Fruit fly (Drosophila melanogaster) whole organism, pupa: ENCODE measurements around the gene Scr.

Experiments used
- CG10348 ChIP-seq: fragments of 200-800 bp; sonication (Bioruptor generic); IDR thresholded peaks from 2 replicates; pipeline ENCODE4 v1.3.6; 2022; ENCODE audit warnings: missing biosample characterization, missing genetic modification characterization
- CG12605 ChIP-seq: fragments of 200-800 bp; sonication (Bioruptor generic); IDR thresholded peaks from 2 replicates; pipeline ENCODE4 v1.3.6; 2022; ENCODE audit warnings: missing biosample characterization, missing genetic modification characterization
- CG13204 ChIP-seq: fragments of 200-800 bp; sonication (Bioruptor generic); optimal IDR thresholded peaks from 2 replicates; lab custom pipeline; 2018; ENCODE audit warnings: missing biosample characterization, mild to moderate bottlenecking, missing genetic modification characterization, moderate library complexity
- CG14655 ChIP-seq: fragments of 200-800 bp; sonication (Bioruptor generic); optimal IDR thresholded peaks from 3 replicates; lab custom pipeline; 2017; ENCODE audit warnings: mild to moderate bottlenecking, missing biosample characterization, missing genetic modification reagents, missing genetic modification characterization
- CG15710 ChIP-seq: fragments of 200-800 bp; sonication (Bioruptor generic); optimal IDR thresholded peaks from 2 replicates; lab custom pipeline; 2018; ENCODE audit warnings: missing biosample characterization, mild to moderate bottlenecking, missing genetic modification characterization, moderate library complexity
- CG17806 ChIP-seq: fragments of 200-800 bp; sonication (Bioruptor generic); optimal IDR thresholded peaks from 2 replicates; lab custom pipeline; 2018; ENCODE audit warnings: missing biosample characterization, mild to moderate bottlenecking, missing genetic modification characterization, moderate library complexity
- CG32121 ChIP-seq: fragments of 200-800 bp; sonication (Bioruptor generic); IDR thresholded peaks from 2 replicates; pipeline ENCODE4 v1.3.6; 2022; ENCODE audit warnings: missing biosample characterization, missing genetic modification characterization
- CG34367 ChIP-seq: fragments of 200-800 bp; sonication (Bioruptor generic); optimal IDR thresholded peaks from 2 replicates; lab custom pipeline; 2018; ENCODE audit warnings: missing biosample characterization, mild to moderate bottlenecking, missing genetic modification characterization
- CG4496 ChIP-seq: fragments of 200-800 bp; sonication (Bioruptor generic); IDR thresholded peaks from 3 replicates; pipeline ENCODE4 v1.3.6; 2022; ENCODE audit warnings: missing biosample characterization, missing genetic modification characterization
- CG8159 ChIP-seq: fragments of 200-800 bp; sonication (Bioruptor generic); optimal IDR thresholded peaks from 3 replicates; lab custom pipeline; 2018; ENCODE audit warnings: missing biosample characterization, mild to moderate bottlenecking, missing genetic modification characterization, moderate library complexity
- CG8301 ChIP-seq: fragments of 200-800 bp; sonication (Bioruptor generic); optimal IDR thresholded peaks from 2 replicates; lab custom pipeline; 2018; ENCODE audit warnings: missing biosample characterization, mild to moderate bottlenecking, missing genetic modification characterization
- CG9948 ChIP-seq: fragments of 200-800 bp; sonication (Bioruptor generic); optimal IDR thresholded peaks from 2 replicates; lab custom pipeline; 2018; ENCODE audit warnings: missing biosample characterization, mild to moderate bottlenecking, missing genetic modification characterization, moderate library complexity
- D1 ChIP-seq: fragments of 200-800 bp; sonication (Bioruptor generic); optimal IDR thresholded peaks from 2 replicates; lab custom pipeline; 2018; ENCODE audit warnings: missing biosample characterization, mild to moderate bottlenecking, missing genetic modification characterization, moderate library complexity
- EcR ChIP-seq: fragments of 200-800 bp; sonication (Bioruptor generic); optimal IDR thresholded peaks from 3 replicates; lab custom pipeline; 2019; ENCODE audit warnings: missing biosample characterization, missing genetic modification characterization, mild to moderate bottlenecking, moderate library complexity, missing genetic modification reagents
- Ets98B ChIP-seq: fragments of 200-800 bp; sonication (Bioruptor generic); IDR thresholded peaks from 2 replicates; pipeline ENCODE4 v1.3.6; 2022; ENCODE audit warnings: missing biosample characterization, missing genetic modification characterization
- Pif1A ChIP-seq: fragments of 200-800 bp; sonication (Bioruptor generic); optimal IDR thresholded peaks from 3 replicates; lab custom pipeline; 2016; ENCODE audit warnings: missing biosample characterization, missing genetic modification characterization
- Pif1B ChIP-seq: fragments of 200-800 bp; sonication (Bioruptor generic); optimal IDR thresholded peaks from 3 replicates; lab custom pipeline; 2016; ENCODE audit warnings: missing biosample characterization, missing genetic modification characterization
- Snoo ChIP-seq: fragments of 200-800 bp; sonication (Bioruptor generic); optimal IDR thresholded peaks from 3 replicates; lab custom pipeline; 2017; ENCODE audit warnings: missing biosample characterization, mild to moderate bottlenecking, missing genetic modification characterization, inconsistent platforms
- fd96Ca ChIP-seq: fragments of 200-800 bp; sonication (Bioruptor generic); IDR thresholded peaks from 3 replicates; pipeline ENCODE4 v1.3.6; 2022; ENCODE audit warnings: missing biosample characterization, missing genetic modification characterization
- gl ChIP-seq: fragments of 200-800 bp; sonication (Bioruptor generic); optimal IDR thresholded peaks from 2 replicates; lab custom pipeline; 2018; ENCODE audit warnings: missing biosample characterization, mild to moderate bottlenecking, missing genetic modification characterization
- rn ChIP-seq: fragments of 200-800 bp; sonication (Bioruptor generic); IDR thresholded peaks from 2 replicates; pipeline ENCODE4 v1.3.6; 2022; ENCODE audit warnings: missing biosample characterization, missing genetic modification characterization

Scr gene

dm6 chr3R:6854296-6854695, 4.5 kb upstream of the Scr start:
- no peak for TF ChIP-seq CG14655
- peak; percentile 35 for TF ChIP-seq D1 (tag; lab: Kevin White, UChicago)

- TF ChIP-seq CG8159 (tag; lab: Kevin White, UChicago) (no peak), CG13204 (GFP tag; lab: Kevin White, UChicago) (no peak), CG32121 (GFP tag; lab: Robert Waterston, UW) (no peak), rn (GFP tag; lab: Robert Waterston, UW) (no peak), D1 (tag; lab: Kevin White, UChicago) (no peak), CG17806 (no peak), CG8301 (tag; lab: Kevin White, UChicago) (no peak), CG9948 (tag; lab: Kevin White, UChicago) (no peak), Ets98B (GFP tag; lab: Robert Waterston, UW) (no peak), EcR (no peak), Pif1A (no peak), CG10348 (GFP tag; lab: Robert Waterston, UW) (no peak), Snoo (tag; lab: Kevin White, UChicago) (no peak), CG15710 (tag; lab: Kevin White, UChicago) (no peak), CG34367 (no peak), CG12605 (no peak), CG4496 (GFP tag; lab: Robert Waterston, UW) (no peak), Pif1B (no peak), gl (no peak), fd96Ca (no peak)
These were observed 3.9 kb upstream of the Scr start for dm6 chr3R:6853672-6854071.

dm6 chr3R:6853002-6853401, 3.2 kb upstream of the Scr start:
- TF ChIP-seq CG14655 (no peak), Pif1B (no peak), CG17806 (no peak), CG10348 (GFP tag; lab: Robert Waterston, UW) (no peak)

- TF ChIP-seq CG8159 (tag; lab: Kevin White, UChicago), result no peak
- no peak for TF ChIP-seq CG14655
- TF ChIP-seq CG8301 (tag; lab: Kevin White, UChicago), result no peak
- no peak for TF ChIP-seq rn (GFP tag; lab: Robert Waterston, UW)
- TF ChIP-seq Snoo (tag; lab: Kevin White, UChicago), result no peak
- TF ChIP-seq Ets98B (GFP tag; lab: Robert Waterston, UW), result no peak
These were observed 1.2 kb downstream of the Scr start for dm6 chr3R:6848595-6848994.

- TF ChIP-seq Snoo (tag; lab: Kevin White, UChicago) (no peak), D1 (tag; lab: Kevin White, UChicago) (no peak), CG13204 (GFP tag; lab: Kevin White, UChicago) (no peak), CG32121 (GFP tag; lab: Robert Waterston, UW) (no peak), CG8159 (tag; lab: Kevin White, UChicago) (no peak), CG34367 (no peak), gl (no peak), CG4496 (GFP tag; lab: Robert Waterston, UW) (no peak), EcR (no peak), fd96Ca (no peak), Pif1B (no peak), CG12605 (no peak), CG9948 (tag; lab: Kevin White, UChicago) (no peak), CG14655 (no peak), CG10348 (GFP tag; lab: Robert Waterston, UW) (no peak), rn (GFP tag; lab: Robert Waterston, UW) (no peak), CG8301 (tag; lab: Kevin White, UChicago) (no peak), Ets98B (GFP tag; lab: Robert Waterston, UW) (no peak)
These were observed 4.1 kb downstream of the Scr start for dm6 chr3R:6845477-6846196.

dm6 chr3R:6841802-6842201, 8.0 kb downstream of the Scr start:
- TF ChIP-seq fd96Ca (no peak), CG8159 (tag; lab: Kevin White, UChicago) (no peak), Pif1A (no peak), CG8301 (tag; lab: Kevin White, UChicago) (no peak), CG13204 (GFP tag; lab: Kevin White, UChicago) (no peak), CG14655 (no peak), CG10348 (GFP tag; lab: Robert Waterston, UW) (no peak), CG4496 (GFP tag; lab: Robert Waterston, UW) (no peak), CG32121 (GFP tag; lab: Robert Waterston, UW) (no peak), CG34367 (no peak), D1 (tag; lab: Kevin White, UChicago) (no peak), rn (GFP tag; lab: Robert Waterston, UW) (no peak), CG15710 (tag; lab: Kevin White, UChicago) (no peak), Pif1B (no peak), CG12605 (no peak), gl (no peak), CG9948 (tag; lab: Kevin White, UChicago) (no peak)

- no peak for TF ChIP-seq CG12605
- no peak for TF ChIP-seq D1 (tag; lab: Kevin White, UChicago)
- no peak for TF ChIP-seq CG17806
- no peak for TF ChIP-seq CG15710 (tag; lab: Kevin White, UChicago)
- no peak for TF ChIP-seq fd96Ca
- no peak for TF ChIP-seq Ets98B (GFP tag; lab: Robert Waterston, UW)
- TF ChIP-seq Pif1A, result no peak
- no peak for TF ChIP-seq EcR
- no peak for TF ChIP-seq rn (GFP tag; lab: Robert Waterston, UW)
- no peak for TF ChIP-seq CG34367
- TF ChIP-seq CG8301 (tag; lab: Kevin White, UChicago), result no peak
- no peak for TF ChIP-seq CG9948 (tag; lab: Kevin White, UChicago)
- no peak for TF ChIP-seq Snoo (tag; lab: Kevin White, UChicago)
These were observed 11.2 kb downstream of the Scr start for dm6 chr3R:6838585-6838984.
